Worm (Caenorhabditis elegans): ENCODE data around the gene T02E9.5.

ce11 chrV:11344112-11344511 lies 2.1 kb downstream of the T02E9.5 start:
- TF ChIP-seq skn-1 (tag; optimal IDR thresholded peaks at IDR 0.05) = no peak
- no peak for TF ChIP-seq sptf-1 (tag; optimal IDR thresholded peaks at IDR 0.05)
- TF ChIP-seq jun-1 (tag; optimal IDR thresholded peaks at IDR 0.05) = no peak
- no peak for TF ChIP-seq nhr-12 (tag; optimal IDR thresholded peaks at IDR 0.05)
- no peak for TF ChIP-seq nhr-11 (tag; optimal IDR thresholded peaks at IDR 0.05)
- no peak for TF ChIP-seq nhr-90 (tag; optimal IDR thresholded peaks at IDR 0.05; ENCODE audit: poor library complexity)
- no peak for TF ChIP-seq blmp-1 (tag; optimal IDR thresholded peaks at IDR 0.05)
- no peak for TF ChIP-seq zag-1 (tag; optimal IDR thresholded peaks at IDR 0.05)
- TF ChIP-seq unc-130 (tag; optimal IDR thresholded peaks at IDR 0.05) = no peak
- TF ChIP-seq unc-62 (GFP tag; optimal IDR thresholded peaks at IDR 0.05) = no peak
- no peak for TF ChIP-seq ama-1 (optimal IDR thresholded peaks at IDR 0.05)
- no peak for TF ChIP-seq lin-39 (tag; optimal IDR thresholded peaks at IDR 0.05)
- no peak for TF ChIP-seq ceh-90 (tag; optimal IDR thresholded peaks at IDR 0.05)

All from whole organism, L1 larva.